Worm (Caenorhabditis elegans) whole organism, L2 larva: ENCODE data around the gene cec-6.

ENCODE experiments used
- aly-2 ChIP-seq: fragments of 150-350 bp; optimal IDR thresholded peaks from 2 replicates; lab custom pipeline; 2014; ENCODE audit warnings: missing biosample characterization, missing genetic modification characterization
- egl-27 ChIP-seq: sonication (generic microtip); optimal IDR thresholded peaks from 3 replicates; lab custom pipeline; 2017; ENCODE audit warnings: missing biosample characterization, missing genetic modification reagents, missing genetic modification characterization
- elt-1 ChIP-seq: fragments of 150-350 bp; optimal IDR thresholded peaks from 2 replicates; lab custom pipeline; 2014; ENCODE audit warnings: missing biosample characterization, missing genetic modification characterization
- mab-5 ChIP-seq: fragments of 150-350 bp; optimal IDR thresholded peaks from 2 replicates; lab custom pipeline; 2014; ENCODE audit warnings: missing biosample characterization, missing genetic modification characterization
- nhr-11 ChIP-seq: fragments of 150-350 bp; optimal IDR thresholded peaks from 2 replicates; lab custom pipeline; 2014; ENCODE audit warnings: missing biosample characterization, missing genetic modification characterization
- nhr-237 ChIP-seq: fragments of 150-350 bp; optimal IDR thresholded peaks from 2 replicates; lab custom pipeline; 2014; ENCODE audit warnings: missing biosample characterization, missing genetic modification characterization
- sem-4 ChIP-seq: fragments of 150-350 bp; optimal IDR thresholded peaks from 2 replicates; lab custom pipeline; 2014; ENCODE audit warnings: missing biosample characterization, missing genetic modification reagents, missing genetic modification characterization
- skn-1 ChIP-seq: sonication (generic microtip); optimal IDR thresholded peaks from 2 replicates; lab custom pipeline; 2017; ENCODE audit warnings: missing biosample characterization, missing genetic modification characterization
- snpc-4 ChIP-seq: fragments of 150-350 bp; optimal IDR thresholded peaks from 2 replicates; lab custom pipeline; 2014; ENCODE audit warnings: missing biosample characterization, missing genetic modification characterization
- unc-62 ChIP-seq: fragments of 150-350 bp; optimal IDR thresholded peaks from 2 replicates; lab custom pipeline; 2014; ENCODE audit warnings: missing biosample characterization, missing genetic modification reagents, missing genetic modification characterization
- zag-1 ChIP-seq: fragments of 150-350 bp; optimal IDR thresholded peaks from 2 replicates; lab custom pipeline; 2014; ENCODE audit warnings: missing biosample characterization, missing genetic modification characterization
- ztf-11 ChIP-seq: sonication (generic microtip); optimal IDR thresholded peaks from 2 replicates; lab custom pipeline; 2017; ENCODE audit warnings: missing biosample characterization, missing genetic modification characterization

DNA sequence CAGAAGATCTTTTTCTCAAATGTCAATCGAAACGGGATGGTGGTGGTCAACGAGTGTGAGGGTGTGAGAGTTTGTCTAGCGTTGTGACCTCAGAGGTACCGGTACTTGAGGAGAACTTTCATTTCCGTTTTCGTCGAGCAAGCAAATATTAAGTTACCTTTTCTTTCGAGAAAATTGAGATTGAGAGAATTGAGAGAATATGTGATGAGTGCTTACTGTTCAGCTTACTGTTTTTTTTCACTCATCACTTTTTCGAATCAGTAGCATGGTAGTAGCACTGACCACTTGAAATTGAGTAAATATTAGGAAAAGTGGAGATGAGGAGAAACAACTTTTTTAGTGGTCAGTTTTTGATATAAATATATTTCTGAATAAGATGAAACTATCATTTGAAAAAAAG is 29.4 kb downstream of the cec-6 start, which contains the start of gene T12E12.6:
- no peak for TF ChIP-seq elt-1 (tag; lab: Kevin White, UChicago)
- no peak for TF ChIP-seq snpc-4
- no peak for TF ChIP-seq unc-62
- no peak for TF ChIP-seq sem-4
- TF ChIP-seq egl-27: no peak
- TF ChIP-seq nhr-237 (tag; lab: Kevin White, UChicago): no peak
- TF ChIP-seq zag-1 (tag; lab: Kevin White, UChicago): no peak
- no peak for TF ChIP-seq mab-5 (tag; lab: Kevin White, UChicago)
- TF ChIP-seq nhr-11 (tag; lab: Kevin White, UChicago): no peak
- TF ChIP-seq skn-1 (tag; lab: Kevin White, UChicago): no peak
- no peak for TF ChIP-seq ztf-11
- no peak for TF ChIP-seq aly-2 (tag; lab: Kevin White, UChicago)
